Worm (Caenorhabditis elegans) whole organism, midembryonic: ENCODE measurements around the gene ztf-18.

Experiments
- T22C8.4 ChIP-seq: fragments of 200-800 bp; sonication (Bioruptor generic); IDR thresholded peaks from 2 replicates; pipeline ENCODE4 v1.3.6; 2022; ENCODE audit warnings: missing genetic modification characterization, missing compliant biosample characterization
- cog-1 ChIP-seq: sonication (generic microtip); optimal IDR thresholded peaks from 2 replicates; lab custom pipeline; 2016; ENCODE audit warnings: missing genetic modification characterization, missing compliant biosample characterization
- flt-1 ChIP-seq: fragments of 200-800 bp; sonication (Bioruptor generic); IDR thresholded peaks from 2 replicates; pipeline ENCODE4 v1.3.6; 2022; ENCODE audit warnings: missing genetic modification characterization, missing compliant biosample characterization
- med-1 ChIP-seq: sonication (generic microtip); optimal IDR thresholded peaks from 2 replicates; lab custom pipeline; 2017; ENCODE audit warnings: missing genetic modification characterization, mild to moderate bottlenecking, missing compliant biosample characterization, antibody characterized with exemption, missing genetic modification reagents; ENCODE audit not compliant: insufficient read depth
- ref-1 ChIP-seq: fragments of 200-800 bp; sonication (Bioruptor generic); conservative IDR thresholded peaks from 2 replicates; pipeline ENCODE4 v1.3.6; 2022; ENCODE audit warnings: missing genetic modification reagents, missing genetic modification characterization, missing compliant biosample characterization
- tab-1 ChIP-seq: fragments of 200-800 bp; sonication (Bioruptor generic); IDR thresholded peaks from 2 replicates; pipeline ENCODE4 v1.3.6; 2022; ENCODE audit warnings: missing genetic modification characterization, missing compliant biosample characterization
- ztf-29 ChIP-seq: fragments of 200-800 bp; sonication (Bioruptor generic); IDR thresholded peaks from 2 replicates; pipeline ENCODE4 v1.3.6; 2022; ENCODE audit warnings: missing genetic modification reagents, missing genetic modification characterization, missing compliant biosample characterization

ce11 chrIII:853414-853813, 42.1 kb downstream of the ztf-18 start:
- TF ChIP-seq flt-1 (GFP tag; lab: Robert Waterston, UW) (no peak), ztf-29 (GFP tag; lab: Robert Waterston, UW) (no peak), tab-1 (GFP tag; lab: Robert Waterston, UW) (no peak), med-1 (no peak), ref-1 (GFP tag; lab: Robert Waterston, UW) (no peak), T22C8.4 (GFP tag; lab: Robert Waterston, UW) (no peak), cog-1 (tag; lab: Kevin White, UChicago) (no peak)
